Fruit fly (Drosophila melanogaster): ENCODE results near the gene CG32240.

The CG32240 gene

dm6 chr3L:4381529-4381928, at the start of gene CG32240:
Gene CG32240 (minus strand): TSS chr3L:4381629.
- TF ChIP-seq esn (GFP tag; optimal IDR thresholded peaks at IDR 0.05) = no peak
- no peak for TF ChIP-seq CG7368 (GFP tag; optimal IDR thresholded peaks at IDR 0.05)
- TF ChIP-seq fd85E (GFP tag; optimal IDR thresholded peaks at IDR 0.05) = no peak
- no peak for TF ChIP-seq Eip93F (GFP tag; optimal IDR thresholded peaks at IDR 0.05)
- TF ChIP-seq CG6163 (GFP tag; IDR thresholded peaks at IDR 0.05) = no peak
- TF ChIP-seq CG15336 (GFP tag; IDR thresholded peaks at IDR 0.05) = no peak

- TF ChIP-seq Eip93F (GFP tag; optimal IDR thresholded peaks at IDR 0.05) (no peak), CG15336 (GFP tag; IDR thresholded peaks at IDR 0.05) (no peak), CG32006 (GFP tag; optimal IDR thresholded peaks at IDR 0.05) (no peak), CG4318 (GFP tag; optimal IDR thresholded peaks at IDR 0.05) (no peak), CG9139 (GFP tag; optimal IDR thresholded peaks at IDR 0.05) (no peak), CG3919 (GFP tag; optimal IDR thresholded peaks at IDR 0.05) (no peak), topi (GFP tag; optimal IDR thresholded peaks at IDR 0.05) (no peak), CG11902 (GFP tag; optimal IDR thresholded peaks at IDR 0.05) (no peak), Hr39 (GFP tag; optimal IDR thresholded peaks at IDR 0.05) (no peak), Lpt (GFP tag; optimal IDR thresholded peaks at IDR 0.05) (no peak), Ets21C (GFP tag; optimal IDR thresholded peaks at IDR 0.05) (no peak), CG34406 (GFP tag; optimal IDR thresholded peaks at IDR 0.05) (no peak), Smox (GFP tag; optimal IDR thresholded peaks at IDR 0.05) (no peak)
Measured at dm6 chr3L:4430331-4430730, 48.9 kb upstream of the CG32240 start.

dm6 chr3L:4428918-4429546, 47.6 kb upstream of the CG32240 start, which contains the start of gene nAChRbeta1:
Gene nAChRbeta1 (plus strand): TSS chr3L:4429349.
- TF ChIP-seq svp (GFP tag) (peak; percentile 32), dac (GFP tag; optimal IDR thresholded peaks at IDR 0.05) (no peak)

dm6 chr3L:4426581-4426980, 45.2 kb upstream of the CG32240 start:
- TF ChIP-seq CG15336 (GFP tag; IDR thresholded peaks at IDR 0.05) (no peak), fd85E (GFP tag; optimal IDR thresholded peaks at IDR 0.05) (no peak), fd59A (GFP tag; optimal IDR thresholded peaks at IDR 0.05) (no peak), CG8319 (GFP tag; optimal IDR thresholded peaks at IDR 0.05) (no peak), net (GFP tag; optimal IDR thresholded peaks at IDR 0.05) (no peak), pdm3 (GFP tag; optimal IDR thresholded peaks at IDR 0.05) (no peak), Smox (GFP tag; optimal IDR thresholded peaks at IDR 0.05) (no peak), Ets21C (GFP tag; optimal IDR thresholded peaks at IDR 0.05) (no peak), CG11294 (GFP tag; IDR thresholded peaks at IDR 0.05) (no peak), Gug (GFP tag; IDR thresholded peaks at IDR 0.05) (no peak), dac (GFP tag; optimal IDR thresholded peaks at IDR 0.05) (no peak), ss (GFP tag; optimal IDR thresholded peaks at IDR 0.05) (no peak), CG10669 (GFP tag; optimal IDR thresholded peaks at IDR 0.05) (no peak), CG8119 (GFP tag; IDR thresholded peaks at IDR 0.05) (no peak)

dm6 chr3L:4421362-4421761, 39.9 kb upstream of the CG32240 start, which contains the start of gene CG15020:
Gene CG15020 (plus strand): TSS chr3L:4421662.
- TF ChIP-seq CG11294 (GFP tag; IDR thresholded peaks at IDR 0.05) = no peak
- TF ChIP-seq CG3919 (GFP tag; optimal IDR thresholded peaks at IDR 0.05) = no peak
- TF ChIP-seq CG32006 (GFP tag; optimal IDR thresholded peaks at IDR 0.05) = peak; percentile 27

dm6 chr3L:4417543-4417942, 36.1 kb upstream of the CG32240 start:
- TF ChIP-seq CG32006 (GFP tag; optimal IDR thresholded peaks at IDR 0.05) (peak; percentile 35), Eip78C (GFP tag) (peak; percentile 48), CG6276 (GFP tag; optimal IDR thresholded peaks at IDR 0.05) (peak; percentile 26), Ets21C (GFP tag; optimal IDR thresholded peaks at IDR 0.05) (no peak), eg (GFP tag; IDR thresholded peaks at IDR 0.05) (peak; percentile 48; the same call in 1 of the 3 replicates), vri (GFP tag; optimal IDR thresholded peaks at IDR 0.05) (peak; percentile 9)
